Worm (Caenorhabditis elegans) whole organism, L3 larva: Measurements from ENCODE around the gene inf-1.

Source experiments
- ceh-82 ChIP-seq: fragments of 150-350 bp; optimal IDR thresholded peaks from 2 replicates; lab custom pipeline; 2014; ENCODE audit warnings: missing biosample characterization, missing genetic modification characterization
- nhr-28 ChIP-seq: fragments of 150-350 bp; optimal IDR thresholded peaks from 2 replicates; lab custom pipeline; 2014; ENCODE audit warnings: missing biosample characterization, missing genetic modification characterization
- pha-4 ChIP-seq: fragments of 150-350 bp; optimal IDR thresholded peaks from 2 replicates; lab custom pipeline; 2014; ENCODE audit warnings: missing biosample characterization, missing genetic modification reagents, missing genetic modification characterization

DNA sequence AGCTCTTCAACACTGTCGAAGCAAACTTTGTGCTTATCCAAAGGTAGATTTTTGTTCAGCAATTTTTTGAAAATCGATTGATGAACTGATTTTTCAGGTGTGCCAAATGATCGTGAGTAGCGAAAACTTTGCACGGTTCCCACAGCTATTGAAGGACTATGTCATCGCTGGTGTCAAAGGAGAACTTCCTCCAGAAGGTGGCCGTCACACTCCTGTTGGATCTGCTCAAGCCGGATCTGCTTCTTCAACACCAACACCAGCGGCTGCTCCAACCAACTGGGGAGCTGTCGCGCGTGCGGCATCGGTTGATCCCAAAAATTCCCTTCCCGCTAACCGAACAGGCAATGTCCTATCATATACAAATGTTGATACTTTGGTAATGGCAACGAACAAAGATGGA lies 23.4 kb downstream of the inf-1 start:
- TF ChIP-seq nhr-28 (tag; lab: Kevin White, UChicago) (no peak), ceh-82 (tag; lab: Kevin White, UChicago) (no peak), pha-4 (tag; lab: Kevin White, UChicago) (no peak)
